Fruit fly (Drosophila melanogaster) whole organism, embryonic: ENCODE results near the gene AP-1mu.
A peak's percentile ranks its signal among the peaks of the same experiment; 100 is the strongest.

Source experiments
- Asciz ChIP-seq: fragments of 200-800 bp; sonication (Bioruptor generic); optimal IDR thresholded peaks from 2 replicates; lab custom pipeline; 2017; ENCODE audit warnings: missing biosample characterization, mild to moderate bottlenecking, missing genetic modification characterization, missing genetic modification reagents
- Bteb2 ChIP-seq: fragments of 200-800 bp; sonication (Bioruptor generic); optimal IDR thresholded peaks from 2 replicates; lab custom pipeline; 2016; ENCODE audit warnings: missing biosample characterization, missing genetic modification characterization
- CG10543 ChIP-seq: fragments of 200-800 bp; sonication (Bioruptor generic); optimal IDR thresholded peaks from 3 replicates; lab custom pipeline; 2017; ENCODE audit warnings: missing biosample characterization, mild to moderate bottlenecking, missing genetic modification characterization, moderate library complexity
- CG10959 ChIP-seq: fragments of 200-800 bp; sonication (Bioruptor generic); IDR thresholded peaks from 2 replicates; pipeline ENCODE4 v1.3.6; 2022; ENCODE audit warnings: missing biosample characterization, missing genetic modification characterization
- CG13123 ChIP-seq: fragments of 200-800 bp; sonication (Bioruptor generic); optimal IDR thresholded peaks from 2 replicates; lab custom pipeline; 2016; ENCODE audit warnings: missing biosample characterization, missing genetic modification characterization
- CG13296 ChIP-seq: fragments of 200-800 bp; sonication (Bioruptor generic); optimal IDR thresholded peaks from 3 replicates; lab custom pipeline; 2018; ENCODE audit warnings: missing biosample characterization, mild to moderate bottlenecking, missing genetic modification characterization
- CG13894 ChIP-seq: fragments of 200-800 bp; sonication (Bioruptor generic); optimal IDR thresholded peaks from 3 replicates; lab custom pipeline; 2018; ENCODE audit warnings: missing biosample characterization, mild to moderate bottlenecking, missing genetic modification characterization, moderate library complexity
- CG15601 ChIP-seq: fragments of 200-800 bp; sonication (Bioruptor generic); optimal IDR thresholded peaks from 3 replicates; lab custom pipeline; 2019; ENCODE audit warnings: missing biosample characterization, mild to moderate bottlenecking, missing genetic modification characterization, moderate library complexity
- CG16863 ChIP-seq: fragments of 200-800 bp; sonication (Bioruptor generic); optimal IDR thresholded peaks from 3 replicates; lab custom pipeline; 2016; ENCODE audit warnings: missing biosample characterization, missing genetic modification characterization
- CG17186 ChIP-seq: fragments of 200-800 bp; sonication (Bioruptor generic); optimal IDR thresholded peaks from 3 replicates; lab custom pipeline; 2017; ENCODE audit warnings: missing biosample characterization, missing genetic modification reagents, missing genetic modification characterization
- CG1832 ChIP-seq: fragments of 200-800 bp; sonication (Bioruptor generic); optimal IDR thresholded peaks from 2 replicates; lab custom pipeline; 2017; ENCODE audit warnings: missing biosample characterization, mild to moderate bottlenecking, missing genetic modification characterization, inconsistent platforms
- CG42726 ChIP-seq: fragments of 200-800 bp; sonication (Bioruptor generic); IDR thresholded peaks from 2 replicates; pipeline ENCODE4 v1.3.6; 2022; ENCODE audit warnings: missing biosample characterization, missing genetic modification characterization; ENCODE audit not compliant: partially characterized antibody
- CG5180 ChIP-seq: fragments of 200-800 bp; sonication (Bioruptor generic); optimal IDR thresholded peaks from 3 replicates; lab custom pipeline; 2017; ENCODE audit warnings: missing biosample characterization, missing genetic modification characterization, mild to moderate bottlenecking, moderate library complexity, missing genetic modification reagents
- CG5245 ChIP-seq: fragments of 200-800 bp; sonication (Bioruptor generic); optimal IDR thresholded peaks from 3 replicates; lab custom pipeline; 2016; ENCODE audit warnings: missing biosample characterization, missing genetic modification characterization
- CG6683 ChIP-seq: fragments of 200-800 bp; sonication (Bioruptor generic); optimal IDR thresholded peaks from 2 replicates; lab custom pipeline; 2017; ENCODE audit warnings: missing biosample characterization, mild to moderate bottlenecking, missing genetic modification characterization, missing genetic modification reagents
- D ChIP-seq, 2 experiments: fragments of 200-800 bp in 1 of 2; fragments of >200 bp in 1 of 2; sonication (Bioruptor generic) in 1 of 2; optimal IDR thresholded peaks; 2 replicates in 1 of 2; 3 replicates in 1 of 2; lab custom pipeline; 2017; ENCODE audit warnings: mild to moderate bottlenecking in 1 of 2, missing biosample characterization in 1 of 2, missing genetic modification characterization in 1 of 2, missing genetic modification reagents in 1 of 2
- Dek ChIP-seq: fragments of 200-800 bp; sonication (Bioruptor generic); optimal IDR thresholded peaks from 3 replicates; lab custom pipeline; 2019; ENCODE audit warnings: missing biosample characterization, mild to moderate bottlenecking, missing genetic modification characterization, moderate library complexity
- Dfd ChIP-seq, 2 experiments: fragments of >200 bp; optimal IDR thresholded peaks; 2 replicates each; lab custom pipeline; 2017; ENCODE audit warnings: missing biosample characterization in 2 of 2, missing genetic modification characterization in 2 of 2
- Drgx ChIP-seq: fragments of 200-800 bp; sonication (Bioruptor generic); IDR thresholded peaks from 2 replicates; pipeline ENCODE4 v1.3.6; 2022; ENCODE audit warnings: missing biosample characterization, missing genetic modification characterization
- Eip74EF ChIP-seq, 2 experiments: fragments of 200-800 bp in 1 of 2; fragments of >200 bp in 1 of 2; sonication (Bioruptor generic) in 1 of 2; optimal IDR thresholded peaks; 2 replicates each; lab custom pipeline; 2017 to 2019; ENCODE audit warnings: missing biosample characterization in 2 of 2, missing genetic modification characterization in 2 of 2, mild to moderate bottlenecking in 1 of 2, moderate library complexity in 1 of 2
- Fer1 ChIP-seq: fragments of 200-800 bp; sonication (Bioruptor generic); optimal IDR thresholded peaks from 2 replicates; lab custom pipeline; 2017; ENCODE audit warnings: missing biosample characterization, mild to moderate bottlenecking, missing genetic modification characterization
- Kr ChIP-seq: fragments of 200-800 bp; sonication (Bioruptor generic); optimal IDR thresholded peaks from 2 replicates; lab custom pipeline; 2017; ENCODE audit warnings: missing biosample characterization, mild to moderate bottlenecking, missing genetic modification characterization
- NK7.1 ChIP-seq: fragments of 200-800 bp; sonication (Bioruptor generic); optimal IDR thresholded peaks from 3 replicates; lab custom pipeline; 2016; ENCODE audit warnings: missing biosample characterization, missing genetic modification characterization
- Nf-YA ChIP-seq: fragments of 200-800 bp; sonication (Bioruptor generic); IDR thresholded peaks from 2 replicates; pipeline ENCODE4 v1.3.6; 2022; ENCODE audit warnings: missing biosample characterization, missing genetic modification characterization
- al ChIP-seq: fragments of 200-800 bp; sonication (Bioruptor generic); IDR thresholded peaks from 2 replicates; pipeline ENCODE4 v1.3.6; 2022; ENCODE audit warnings: missing biosample characterization, missing genetic modification characterization
- chinmo ChIP-seq: fragments of 200-800 bp; sonication (Bioruptor generic); IDR thresholded peaks from 4 replicates; pipeline ENCODE4 v1.3.6; 2022; ENCODE audit warnings: missing biosample characterization, missing genetic modification characterization; ENCODE audit not compliant: partially characterized antibody
- corto ChIP-seq: fragments of 200-800 bp; sonication (Bioruptor generic); optimal IDR thresholded peaks from 2 replicates; lab custom pipeline; 2016; ENCODE audit warnings: missing biosample characterization, mild to moderate bottlenecking, missing genetic modification characterization, moderate library complexity
- dan ChIP-seq: fragments of 200-800 bp; sonication (Bioruptor generic); IDR thresholded peaks from 2 replicates; pipeline ENCODE4 v1.3.6; 2022; ENCODE audit warnings: missing biosample characterization, missing genetic modification characterization
- esg ChIP-seq: fragments of 200-800 bp; sonication (Bioruptor generic); conservative IDR thresholded peaks from 2 replicates; pipeline ENCODE4 v1.3.6; 2022; ENCODE audit warnings: missing biosample characterization, missing genetic modification characterization
- fru ChIP-seq: fragments of >200 bp; optimal IDR thresholded peaks from 2 replicates; lab custom pipeline; 2017
- fu2 ChIP-seq: fragments of 200-800 bp; sonication (Bioruptor generic); optimal IDR thresholded peaks from 2 replicates; lab custom pipeline; 2016; ENCODE audit warnings: missing biosample characterization, missing genetic modification characterization
- gt ChIP-seq: fragments of 200-800 bp; sonication (Bioruptor generic); IDR thresholded peaks from 2 replicates; pipeline ENCODE4 v1.3.6; 2022; ENCODE audit warnings: missing biosample characterization, missing genetic modification characterization
- kah ChIP-seq: fragments of 200-800 bp; sonication (Bioruptor generic); optimal IDR thresholded peaks from 2 replicates; lab custom pipeline; 2018; ENCODE audit warnings: missing biosample characterization, mild to moderate bottlenecking, missing genetic modification characterization
- klu ChIP-seq: fragments of 200-800 bp; sonication (Bioruptor generic); IDR thresholded peaks from 2 replicates; pipeline ENCODE4 v1.3.6; 2022; ENCODE audit warnings: missing biosample characterization, missing genetic modification characterization
- lov ChIP-seq, 2 experiments: fragments of 200-800 bp in 1 of 2; fragments of >200 bp in 1 of 2; sonication (Bioruptor generic) in 1 of 2; IDR thresholded peaks in 1 of 2; optimal IDR thresholded peaks in 1 of 2; 2 replicates in 1 of 2; 3 replicates in 1 of 2; pipeline versions ENCODE4 v1.3.6 to Lab custom; 2017 to 2022; ENCODE audit warnings: missing biosample characterization in 1 of 2, missing genetic modification characterization in 1 of 2
- nom ChIP-seq: fragments of 200-800 bp; sonication (Bioruptor generic); optimal IDR thresholded peaks from 2 replicates; lab custom pipeline; 2017; ENCODE audit warnings: missing biosample characterization, missing genetic modification characterization, mild to moderate bottlenecking, moderate library complexity, missing genetic modification reagents
- pan ChIP-seq, 4 experiments: fragments of >200 bp in 3 of 4; fragments of 200-800 bp in 1 of 4; sonication (Bioruptor generic) in 1 of 4; optimal IDR thresholded peaks in 3 of 4; IDR thresholded peaks in 1 of 4; 2 replicates each; pipeline versions ENCODE4 v1.3.6 to Lab custom; 2017 to 2022; ENCODE audit warnings: missing biosample characterization in 2 of 4, missing genetic modification characterization in 2 of 4, mixed read lengths in 1 of 4
- salm ChIP-seq: fragments of 200-800 bp; sonication (Bioruptor generic); optimal IDR thresholded peaks from 2 replicates; lab custom pipeline; 2018; ENCODE audit warnings: missing biosample characterization, mild to moderate bottlenecking, missing genetic modification characterization
- scrt ChIP-seq: fragments of 200-800 bp; sonication (Bioruptor generic); optimal IDR thresholded peaks from 2 replicates; lab custom pipeline; 2018; ENCODE audit warnings: missing biosample characterization, mild to moderate bottlenecking, missing genetic modification characterization, moderate library complexity
- shn ChIP-seq: fragments of 200-800 bp; sonication (Bioruptor generic); optimal IDR thresholded peaks from 3 replicates; lab custom pipeline; 2016; ENCODE audit warnings: missing biosample characterization, missing genetic modification characterization
- sim ChIP-seq: fragments of 200-800 bp; sonication (Bioruptor generic); IDR thresholded peaks from 2 replicates; pipeline ENCODE4 v1.3.6; 2022; ENCODE audit warnings: missing biosample characterization, missing genetic modification characterization
- sqz ChIP-seq: fragments of 200-800 bp; sonication (Bioruptor generic); optimal IDR thresholded peaks from 3 replicates; lab custom pipeline; 2018; ENCODE audit warnings: missing biosample characterization, mild to moderate bottlenecking, missing genetic modification characterization
- tio ChIP-seq: fragments of 200-800 bp; sonication (Bioruptor generic); optimal IDR thresholded peaks from 2 replicates; lab custom pipeline; 2017; ENCODE audit warnings: missing biosample characterization, missing genetic modification characterization, inconsistent platforms
- ttk ChIP-seq: fragments of 200-800 bp; sonication (Bioruptor generic); IDR thresholded peaks from 2 replicates; pipeline ENCODE4 v2.1.2; 2022; ENCODE audit warnings: missing biosample characterization, missing genetic modification characterization
- unpg ChIP-seq: fragments of 200-800 bp; sonication (Bioruptor generic); optimal IDR thresholded peaks from 3 replicates; lab custom pipeline; 2018; ENCODE audit warnings: missing biosample characterization, mild to moderate bottlenecking, missing genetic modification characterization, moderate library complexity
- yki ChIP-seq: fragments of >200 bp; optimal IDR thresholded peaks from 3 replicates; lab custom pipeline; 2018
- zfh1 ChIP-seq: fragments of 200-800 bp; sonication (Bioruptor generic); IDR thresholded peaks from 3 replicates; pipeline ENCODE4 v1.3.6; 2022; ENCODE audit warnings: missing biosample characterization, missing genetic modification characterization

The AP-1mu gene

dm6 chr3R:9534595-9535217 is 24.6 kb downstream of the AP-1mu start (continued):
- TF ChIP-seq pan (optimal IDR thresholded peaks at IDR 0.05; lab: Kevin White, UChicago) (no peak), pan (GFP tag; optimal IDR thresholded peaks at IDR 0.05 in 1 of 2, IDR thresholded peaks at IDR 0.05 in 1 of 2) (no peak), Dek (tag; lab: Kevin White, UChicago) (no peak), CG13894 (tag; lab: Kevin White, UChicago) (no peak), corto (GFP tag; lab: Kevin White, UChicago) (peak; percentile 9), fru (lab: Kevin White, UChicago) (no peak), dan (GFP tag; lab: Robert Waterston, UW) (no peak), Nf-YA (GFP tag; lab: Robert Waterston, UW) (no peak), CG10959 (0 out of 2 replicates have a peak, but pooled peaks have one; percentile 5), sqz (GFP tag; lab: Kevin White, UChicago) (peak; percentile 11), CG6683 (GFP tag; lab: Kevin White, UChicago) (no peak), chinmo (GFP tag; lab: Robert Waterston, UW) (peak; percentile 91; the same call in 2 of the 4 replicates), ttk (GFP tag; lab: Robert Waterston, UW) (no peak), CG13296 (GFP tag; lab: Kevin White, UChicago) (no peak), CG16863 (no peak), yki (lab: Kevin White, UChicago) (peak; percentile 57), Eip74EF (GFP tag; optimal IDR thresholded peaks at IDR 0.05; lab: Kevin White, UChicago) (no peak), CG42726 (GFP tag; lab: Robert Waterston, UW) (no peak), CG5180 (GFP tag; lab: Kevin White, UChicago) (no peak), D (optimal IDR thresholded peaks at IDR 0.05; lab: Kevin White, UChicago) (no peak), D (GFP tag; optimal IDR thresholded peaks at IDR 0.05; lab: Kevin White, UChicago) (no peak), salm (no peak), Drgx (GFP tag; lab: Robert Waterston, UW) (0 out of 2 replicates have a peak, but pooled peaks have one; percentile 9), zfh1 (GFP tag; lab: Robert Waterston, UW) (no peak), nom (GFP tag; lab: Kevin White, UChicago) (peak; percentile 27)

dm6 chr3R:9534125-9534496 is 25.2 kb downstream of the AP-1mu start:
- TF ChIP-seq Dfd (GFP tag; optimal IDR thresholded peaks at IDR 0.05; lab: Kevin White, UChicago) = no peak
- TF ChIP-seq CG1832 (GFP tag; lab: Kevin White, UChicago) = no peak
- TF ChIP-seq Bteb2 (GFP tag; lab: Kevin White, UChicago) = peak; percentile 89
- TF ChIP-seq klu (GFP tag; lab: Robert Waterston, UW) = peak; percentile 70
- peak; percentile 83 for TF ChIP-seq CG13123 (GFP tag; lab: Kevin White, UChicago)
- TF ChIP-seq NK7.1 = peak; percentile 81
- peak; percentile 97 for TF ChIP-seq unpg (GFP tag; lab: Kevin White, UChicago)
- peak; percentile 96 for TF ChIP-seq Asciz
- peak; percentile 81 for TF ChIP-seq scrt (GFP tag; lab: Kevin White, UChicago)
- TF ChIP-seq al (GFP tag; lab: Robert Waterston, UW) = peak; percentile 84
- TF ChIP-seq CG17186 (GFP tag; lab: Kevin White, UChicago) = peak; percentile 73
- TF ChIP-seq Kr (GFP tag; lab: Kevin White, UChicago) = no peak
- no peak for TF ChIP-seq CG10543 (GFP tag; lab: Kevin White, UChicago)
- peak; percentile 92 for TF ChIP-seq esg (GFP tag; lab: Robert Waterston, UW)
- TF ChIP-seq CG15601 = peak; percentile 93
- peak; percentile 92 for TF ChIP-seq CG5245
- peak; percentile 79 for TF ChIP-seq fu2 (GFP tag; lab: Kevin White, UChicago)
- TF ChIP-seq lov (optimal IDR thresholded peaks at IDR 0.05; lab: Kevin White, UChicago) = no peak
- TF ChIP-seq lov (GFP tag; IDR thresholded peaks at IDR 0.05; lab: Robert Waterston, UW) = peak; percentile 89; the same call in 2 of the 3 replicates
- peak; percentile 88 for TF ChIP-seq kah (GFP tag; lab: Kevin White, UChicago)
- TF ChIP-seq Fer1 (GFP tag; lab: Kevin White, UChicago) = peak; percentile 78
- peak; percentile 65 for TF ChIP-seq CG6683 (GFP tag; lab: Kevin White, UChicago)
- TF ChIP-seq shn (GFP tag; lab: Kevin White, UChicago) = peak; percentile 83
- peak; percentile 91 for TF ChIP-seq sim (GFP tag; lab: Robert Waterston, UW)
- TF ChIP-seq CG16863 = peak; percentile 94
- peak; percentile 93 for TF ChIP-seq tio
- peak; percentile 73 for TF ChIP-seq gt (GFP tag; lab: Robert Waterston, UW)
